Fruit fly (Drosophila melanogaster) whole organism, embryonic: Measurements from ENCODE around the gene CG14096.

ENCODE experiments used
- Awh ChIP-seq: fragments of 200-800 bp; sonication (Bioruptor generic); IDR thresholded peaks from 2 replicates; pipeline ENCODE4, ENCODE4 v1.3.6; 2022; ENCODE audit warnings: missing biosample characterization, missing genetic modification characterization
- BtbVII ChIP-seq: fragments of 200-800 bp; sonication (Bioruptor generic); optimal IDR thresholded peaks from 3 replicates; lab custom pipeline; 2017; ENCODE audit warnings: missing biosample characterization, mild to moderate bottlenecking, missing genetic modification characterization
- Bteb2 ChIP-seq: fragments of 200-800 bp; sonication (Bioruptor generic); optimal IDR thresholded peaks from 2 replicates; lab custom pipeline; 2016; ENCODE audit warnings: missing biosample characterization, missing genetic modification characterization
- CG10267 ChIP-seq: fragments of 200-800 bp; sonication (Bioruptor generic); optimal IDR thresholded peaks from 2 replicates; lab custom pipeline; 2018; ENCODE audit warnings: missing biosample characterization, mild to moderate bottlenecking, missing genetic modification characterization, moderate library complexity
- CG10654 ChIP-seq: fragments of 200-800 bp; sonication (Bioruptor generic); optimal IDR thresholded peaks from 2 replicates; lab custom pipeline; 2016; ENCODE audit warnings: missing biosample characterization, missing genetic modification characterization
- CG11085 ChIP-seq: fragments of 200-800 bp; sonication (Bioruptor generic); IDR thresholded peaks from 2 replicates; pipeline ENCODE4 v1.3.6; 2022; ENCODE audit warnings: missing biosample characterization, missing genetic modification characterization
- CG11398 ChIP-seq: fragments of 200-800 bp; sonication (Bioruptor generic); optimal IDR thresholded peaks from 2 replicates; lab custom pipeline; 2016; ENCODE audit warnings: missing biosample characterization, missing genetic modification characterization
- CG11504 ChIP-seq: fragments of 200-800 bp; sonication (Bioruptor generic); optimal IDR thresholded peaks from 3 replicates; lab custom pipeline; 2019; ENCODE audit warnings: missing biosample characterization, mild to moderate bottlenecking, missing genetic modification characterization, moderate library complexity
- CG14441 ChIP-seq: fragments of 200-800 bp; sonication (Bioruptor generic); IDR thresholded peaks from 2 replicates; pipeline ENCODE4 v1.3.6; 2022; ENCODE audit warnings: missing biosample characterization, missing genetic modification characterization
- CG1647 ChIP-seq: fragments of 200-800 bp; sonication (Bioruptor generic); optimal IDR thresholded peaks from 3 replicates; lab custom pipeline; 2016; ENCODE audit warnings: missing biosample characterization, missing genetic modification characterization
- CG16863 ChIP-seq: fragments of 200-800 bp; sonication (Bioruptor generic); optimal IDR thresholded peaks from 3 replicates; lab custom pipeline; 2016; ENCODE audit warnings: missing biosample characterization, missing genetic modification characterization
- CG18476 ChIP-seq: fragments of 200-800 bp; sonication (Bioruptor generic); optimal IDR thresholded peaks from 2 replicates; lab custom pipeline; 2016; ENCODE audit warnings: missing biosample characterization, mild to moderate bottlenecking, missing genetic modification characterization
- CG2116 ChIP-seq: fragments of 200-800 bp; sonication (Bioruptor generic); optimal IDR thresholded peaks from 3 replicates; lab custom pipeline; 2018; ENCODE audit warnings: missing biosample characterization, mild to moderate bottlenecking, missing genetic modification characterization
- CG2129 ChIP-seq: fragments of 200-800 bp; sonication (Bioruptor generic); IDR thresholded peaks from 2 replicates; pipeline ENCODE4 v1.3.6; 2022; ENCODE audit warnings: missing biosample characterization, missing genetic modification characterization; ENCODE audit not compliant: partially characterized antibody
- CG2199 ChIP-seq: fragments of 200-800 bp; sonication (Bioruptor generic); IDR thresholded peaks from 3 replicates; pipeline ENCODE4 v1.3.6; 2022; ENCODE audit warnings: missing biosample characterization, missing genetic modification characterization
- CG2712 ChIP-seq: fragments of 200-800 bp; optimal IDR thresholded peaks from 3 replicates; lab custom pipeline; 2019; ENCODE audit warnings: missing biosample characterization, mild to moderate bottlenecking, missing genetic modification characterization, moderate library complexity
- CG32532 ChIP-seq: fragments of 200-800 bp; sonication (Bioruptor generic); IDR thresholded peaks from 2 replicates; pipeline ENCODE4 v1.3.6; 2022; ENCODE audit warnings: missing biosample characterization, missing genetic modification characterization
- CG34376 ChIP-seq: fragments of 200-800 bp; sonication (Bioruptor generic); optimal IDR thresholded peaks from 2 replicates; lab custom pipeline; 2018; ENCODE audit warnings: missing biosample characterization, mild to moderate bottlenecking, missing genetic modification characterization
- CG4328 ChIP-seq: fragments of 200-800 bp; sonication (Bioruptor generic); optimal IDR thresholded peaks from 3 replicates; lab custom pipeline; 2017; ENCODE audit warnings: missing biosample characterization, missing genetic modification reagents, missing genetic modification characterization
- CG4820 ChIP-seq: fragments of 200-800 bp; sonication (Bioruptor generic); optimal IDR thresholded peaks from 3 replicates; lab custom pipeline; 2016; ENCODE audit warnings: missing biosample characterization, missing genetic modification characterization
- CG6254 ChIP-seq: fragments of 200-800 bp; sonication (Bioruptor generic); optimal IDR thresholded peaks from 3 replicates; lab custom pipeline; 2017; ENCODE audit warnings: mild to moderate bottlenecking, missing biosample characterization, missing genetic modification reagents, missing genetic modification characterization
- CG7357 ChIP-seq: fragments of 200-800 bp; sonication (Bioruptor generic); IDR thresholded peaks from 3 replicates; pipeline ENCODE4 v1.3.6; 2022; ENCODE audit warnings: missing biosample characterization, missing genetic modification characterization
- CG7928 ChIP-seq: fragments of 200-800 bp; sonication (Bioruptor generic); optimal IDR thresholded peaks from 2 replicates; lab custom pipeline; 2017; ENCODE audit warnings: missing biosample characterization, mild to moderate bottlenecking, missing genetic modification characterization
- CG9609 ChIP-seq: fragments of 200-800 bp; sonication (Bioruptor generic); optimal IDR thresholded peaks from 3 replicates; lab custom pipeline; 2016; ENCODE audit warnings: missing biosample characterization, missing genetic modification characterization
- D ChIP-seq, 2 experiments: fragments of 200-800 bp in 1 of 2; fragments of >200 bp in 1 of 2; sonication (Bioruptor generic) in 1 of 2; optimal IDR thresholded peaks; 2 replicates in 1 of 2; 3 replicates in 1 of 2; lab custom pipeline; 2017; ENCODE audit warnings: mild to moderate bottlenecking in 1 of 2, missing biosample characterization in 1 of 2, missing genetic modification characterization in 1 of 2, missing genetic modification reagents in 1 of 2
- Doc3 ChIP-seq: fragments of 200-800 bp; sonication (Bioruptor generic); IDR thresholded peaks from 3 replicates; pipeline ENCODE4 v1.3.6; 2022; ENCODE audit warnings: missing biosample characterization, missing genetic modification characterization; ENCODE audit not compliant: partially characterized antibody
- H2.0 ChIP-seq: fragments of 200-800 bp; sonication (Bioruptor generic); IDR thresholded peaks from 2 replicates; pipeline ENCODE4 v1.3.6; 2022; ENCODE audit warnings: missing biosample characterization, missing genetic modification characterization
- HHEX ChIP-seq: fragments of 200-800 bp; sonication (Bioruptor generic); optimal IDR thresholded peaks from 3 replicates; lab custom pipeline; 2017; ENCODE audit warnings: missing biosample characterization, mild to moderate bottlenecking, missing genetic modification characterization, missing genetic modification reagents
- NK7.1 ChIP-seq: fragments of 200-800 bp; sonication (Bioruptor generic); optimal IDR thresholded peaks from 3 replicates; lab custom pipeline; 2016; ENCODE audit warnings: missing biosample characterization, missing genetic modification characterization
- Optix ChIP-seq: fragments of 200-800 bp; sonication (Bioruptor generic); IDR thresholded peaks from 3 replicates; pipeline ENCODE4 v1.3.6; 2022; ENCODE audit warnings: missing biosample characterization, missing genetic modification characterization
- Ssrp ChIP-seq: fragments of 200-800 bp; sonication (Bioruptor generic); optimal IDR thresholded peaks from 2 replicates; lab custom pipeline; 2018; ENCODE audit warnings: missing biosample characterization, mild to moderate bottlenecking, missing genetic modification characterization, moderate library complexity
- Usf ChIP-seq: fragments of 200-800 bp; sonication (Bioruptor generic); optimal IDR thresholded peaks from 2 replicates; lab custom pipeline; 2017; ENCODE audit warnings: missing genotype, missing biosample characterization, missing genetic modification characterization
- abd-A ChIP-seq: fragments of 200-800 bp; sonication (Bioruptor generic); optimal IDR thresholded peaks from 3 replicates; lab custom pipeline; 2019; ENCODE audit warnings: missing biosample characterization, mild to moderate bottlenecking, missing genetic modification characterization, moderate library complexity
- caup ChIP-seq: fragments of 200-800 bp; sonication (Bioruptor generic); optimal IDR thresholded peaks from 3 replicates; lab custom pipeline; 2017; ENCODE audit warnings: missing biosample characterization, mild to moderate bottlenecking, missing genetic modification characterization, moderate library complexity; ENCODE audit not compliant: severe bottlenecking
- ci ChIP-seq: fragments of 200-800 bp; sonication (Bioruptor generic); IDR thresholded peaks from 3 replicates; pipeline ENCODE4 v1.3.6; 2022; ENCODE audit warnings: missing biosample characterization, missing genetic modification characterization
- emc ChIP-seq: fragments of 200-800 bp; sonication (Bioruptor generic); optimal IDR thresholded peaks from 2 replicates; lab custom pipeline; 2016; ENCODE audit warnings: missing biosample characterization, missing genetic modification characterization
- exex ChIP-seq: fragments of 200-800 bp; sonication (Bioruptor generic); optimal IDR thresholded peaks from 4 replicates; lab custom pipeline; 2018; ENCODE audit warnings: missing biosample characterization, mild to moderate bottlenecking, missing genetic modification characterization, moderate library complexity
- grau ChIP-seq: fragments of 200-800 bp; optimal IDR thresholded peaks from 3 replicates; lab custom pipeline; 2019; ENCODE audit warnings: missing biosample characterization, mild to moderate bottlenecking, missing genetic modification characterization, moderate library complexity
- gsb-n ChIP-seq: fragments of 200-800 bp; sonication (Bioruptor generic); optimal IDR thresholded peaks from 3 replicates; lab custom pipeline; 2018; ENCODE audit warnings: missing biosample characterization, mild to moderate bottlenecking, missing genetic modification characterization
- lmd ChIP-seq: fragments of 200-800 bp; sonication (Bioruptor generic); IDR thresholded peaks from 2 replicates; pipeline ENCODE4 v1.3.6; 2022; ENCODE audit warnings: missing biosample characterization, missing genetic modification characterization
- lola ChIP-seq, 3 experiments: fragments of >200 bp in 2 of 3; fragments of 200-800 bp in 1 of 3; sonication (Bioruptor generic) in 1 of 3; optimal IDR thresholded peaks; 2 replicates each; lab custom pipeline; 2017 to 2019; ENCODE audit warnings: missing biosample characterization in 3 of 3, missing genetic modification characterization in 3 of 3, mild to moderate bottlenecking in 1 of 3, moderate library complexity in 1 of 3
- mld ChIP-seq: fragments of 200-800 bp; sonication (Bioruptor generic); IDR thresholded peaks from 3 replicates; pipeline ENCODE4 v1.3.6; 2022; ENCODE audit warnings: missing biosample characterization, missing genetic modification characterization; ENCODE audit not compliant: partially characterized antibody
- peb ChIP-seq: fragments of 200-800 bp; sonication (Bioruptor generic); IDR thresholded peaks from 2 replicates; pipeline ENCODE4 v1.3.6; 2022; ENCODE audit warnings: missing biosample characterization, missing genetic modification characterization
- sens-2 ChIP-seq: fragments of 200-800 bp; sonication (Bioruptor generic); IDR thresholded peaks from 2 replicates; pipeline ENCODE4 v1.3.6; 2022; ENCODE audit warnings: missing biosample characterization, missing genetic modification characterization
- sim ChIP-seq: fragments of 200-800 bp; sonication (Bioruptor generic); IDR thresholded peaks from 2 replicates; pipeline ENCODE4 v1.3.6; 2022; ENCODE audit warnings: missing biosample characterization, missing genetic modification characterization
- slbo ChIP-seq: fragments of 200-800 bp; sonication (Bioruptor generic); IDR thresholded peaks from 2 replicates; pipeline ENCODE4 v1.3.6; 2022; ENCODE audit warnings: missing biosample characterization, missing genetic modification characterization
- slou ChIP-seq: fragments of 200-800 bp; sonication (Bioruptor generic); optimal IDR thresholded peaks from 3 replicates; lab custom pipeline; 2016; ENCODE audit warnings: missing biosample characterization, missing genetic modification characterization
- vfl ChIP-seq: fragments of 200-800 bp; sonication (Bioruptor generic); optimal IDR thresholded peaks from 2 replicates; lab custom pipeline; 2016; ENCODE audit warnings: missing biosample characterization, missing genetic modification characterization
- vvl ChIP-seq: fragments of 200-800 bp; sonication (Bioruptor generic); IDR thresholded peaks from 2 replicates; pipeline ENCODE4 v1.3.6; 2022; ENCODE audit warnings: missing biosample characterization, missing genetic modification characterization
- wdn ChIP-seq: fragments of 200-800 bp; sonication (Bioruptor generic); IDR thresholded peaks from 2 replicates; pipeline ENCODE4 v1.3.6; 2022; ENCODE audit warnings: missing biosample characterization, missing genetic modification characterization
- yki ChIP-seq: fragments of >200 bp; optimal IDR thresholded peaks from 3 replicates; lab custom pipeline; 2018

Gene CG14096

DNA sequence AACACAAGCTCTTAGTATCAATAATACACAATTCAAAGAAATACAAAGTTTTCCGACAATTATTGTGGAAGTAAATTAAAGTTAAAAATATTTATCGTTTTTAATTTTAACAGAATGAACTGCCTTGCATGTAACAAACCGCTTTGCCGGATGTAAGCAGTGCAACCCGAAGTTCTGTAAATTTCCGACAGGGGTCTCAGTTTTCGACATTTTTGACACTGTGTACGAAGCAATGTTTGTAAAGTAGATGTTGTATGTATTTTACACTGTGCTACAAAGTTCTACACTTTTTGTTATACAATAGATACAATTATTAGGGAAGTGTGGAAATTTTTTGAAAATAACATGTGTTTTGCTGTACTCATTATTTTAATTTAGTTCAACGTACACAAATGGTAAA, 49.7 kb upstream of the CG14096 start (continued):
- no peak for TF ChIP-seq CG2129 (GFP tag; lab: Robert Waterston, UW)
- no peak for TF ChIP-seq lola (GFP tag; optimal IDR thresholded peaks at IDR 0.05; lab: Kevin White, UChicago)
- peak; percentile 98 for TF ChIP-seq CG2199 (GFP tag; lab: Robert Waterston, UW)
- TF ChIP-seq CG1647 (GFP tag; lab: Kevin White, UChicago), result peak; percentile 90
- no peak for TF ChIP-seq exex (tag; lab: Kevin White, UChicago)
- TF ChIP-seq slbo (GFP tag; lab: Robert Waterston, UW), result peak; percentile 95
- TF ChIP-seq Awh, result peak; percentile 88
- peak; percentile 90 for TF ChIP-seq Optix (GFP tag; lab: Robert Waterston, UW)
- peak; percentile 96 for TF ChIP-seq vvl (GFP tag; lab: Robert Waterston, UW)
- peak; percentile 96 for TF ChIP-seq ci
- TF ChIP-seq CG32532, result peak; percentile 97
- TF ChIP-seq sens-2 (GFP tag; lab: Robert Waterston, UW), result peak; percentile 87
- peak; percentile 74 for TF ChIP-seq BtbVII (GFP tag; lab: Kevin White, UChicago)
- TF ChIP-seq Ssrp (tag; lab: Kevin White, UChicago), result peak; percentile 71
- TF ChIP-seq HHEX (GFP tag; lab: Kevin White, UChicago), result peak; percentile 88
- TF ChIP-seq CG11398, result peak; percentile 50
- peak; percentile 97 for TF ChIP-seq CG11085 (GFP tag; lab: Robert Waterston, UW)
- TF ChIP-seq CG11504 (tag; lab: Kevin White, UChicago), result peak; percentile 80
- peak; percentile 91 for TF ChIP-seq lmd (GFP tag; lab: Robert Waterston, UW)
- TF ChIP-seq gsb-n (tag; lab: Kevin White, UChicago), result peak; percentile 78
- TF ChIP-seq CG34376 (GFP tag; lab: Kevin White, UChicago), result peak; percentile 85
- peak; percentile 92 for TF ChIP-seq CG14441 (GFP tag; lab: Robert Waterston, UW)
- TF ChIP-seq yki, result peak; percentile 6
- peak; percentile 93 for TF ChIP-seq H2.0 (GFP tag; lab: Robert Waterston, UW)
- TF ChIP-seq CG7928 (GFP tag; lab: Kevin White, UChicago), result peak; percentile 49
- TF ChIP-seq CG4328, result peak; percentile 90
- TF ChIP-seq vfl (GFP tag; lab: Kevin White, UChicago), result peak; percentile 84
- TF ChIP-seq mld (GFP tag; lab: Robert Waterston, UW), result no peak
- TF ChIP-seq CG10267 (tag; lab: Kevin White, UChicago), result peak; percentile 70
- TF ChIP-seq CG7357 (GFP tag; lab: Robert Waterston, UW), result peak; percentile 76
- TF ChIP-seq CG4820, result peak; percentile 85
- TF ChIP-seq CG6254 (GFP tag; lab: Kevin White, UChicago), result no peak
- TF ChIP-seq CG18476 (GFP tag; lab: Kevin White, UChicago), result peak; percentile 73
- peak; percentile 78 for TF ChIP-seq peb
- peak; percentile 73 for TF ChIP-seq Bteb2
- peak; percentile 95 for TF ChIP-seq caup (GFP tag; lab: Kevin White, UChicago)
- no peak for TF ChIP-seq D (optimal IDR thresholded peaks at IDR 0.05; lab: Kevin White, UChicago)
- peak; percentile 73 for TF ChIP-seq D (GFP tag; optimal IDR thresholded peaks at IDR 0.05; lab: Kevin White, UChicago)
- peak; percentile 96 for TF ChIP-seq slou (GFP tag; lab: Kevin White, UChicago)
- TF ChIP-seq CG16863 (GFP tag; lab: Kevin White, UChicago), result peak; percentile 76
- peak; percentile 87 for TF ChIP-seq wdn (GFP tag; lab: Robert Waterston, UW)
- peak; percentile 73 for TF ChIP-seq grau (tag; lab: Kevin White, UChicago)
- TF ChIP-seq NK7.1, result peak; percentile 84
- TF ChIP-seq CG9609, result peak; percentile 89
- TF ChIP-seq sim (GFP tag; lab: Robert Waterston, UW), result peak; percentile 50
- TF ChIP-seq Doc3 (GFP tag; lab: Robert Waterston, UW), result no peak
- TF ChIP-seq abd-A (tag; lab: Kevin White, UChicago), result no peak
- peak; percentile 79 for TF ChIP-seq CG2712 (tag; lab: Kevin White, UChicago)
- peak; percentile 94 for TF ChIP-seq emc
- TF ChIP-seq CG2116 (GFP tag; lab: Kevin White, UChicago), result peak; percentile 65
- TF ChIP-seq Usf, result peak; percentile 70
- peak; percentile 97 for TF ChIP-seq CG10654 (GFP tag; lab: Kevin White, UChicago)
